ENCODE assay signal across 3 worm cellular contexts in genomic region chrV:459464-459863, ce11.
A peak's percentile ranks its signal among the peaks of the same experiment; 100 is the strongest.
TF ChIP-seq lines count a peak whose summit lies in the region.

nhr-203 (plus strand) TSS chrV:459795.

TF ChIP-seq in whole organism, L1 larva, 84 proteins besides CTCF, POLR2A, EP300 and RAD21 (continued from another document):
- TF ChIP-seq sptf-1 (tag; optimal IDR thresholded peaks at IDR 0.05; lab: Kevin White, UChicago), result no peak
- no peak for TF ChIP-seq ceh-82 (tag; optimal IDR thresholded peaks at IDR 0.05; lab: Kevin White, UChicago)
- TF ChIP-seq aly-2 (tag; optimal IDR thresholded peaks at IDR 0.05; lab: Kevin White, UChicago), result no peak
- TF ChIP-seq tlp-1 (tag; optimal IDR thresholded peaks at IDR 0.05; lab: Kevin White, UChicago), result no peak
- TF ChIP-seq lin-13 (GFP tag; optimal IDR thresholded peaks at IDR 0.05; lab: Kevin White, UChicago), result no peak
- TF ChIP-seq fkh-4 (tag; optimal IDR thresholded peaks at IDR 0.05; lab: Kevin White, UChicago; ENCODE audit: borderline replicate concordance), result no peak
- no peak for TF ChIP-seq nhr-84 (tag; optimal IDR thresholded peaks at IDR 0.05; lab: Kevin White, UChicago)
- TF ChIP-seq grh-1 (GFP tag; IDR thresholded peaks at IDR 0.05; lab: Robert Waterston, UW), result no peak
- TF ChIP-seq efl-3 (GFP tag; optimal IDR thresholded peaks at IDR 0.05; lab: Kevin White, UChicago), result no peak
- no peak for TF ChIP-seq lsy-2 (tag; optimal IDR thresholded peaks at IDR 0.05; lab: Kevin White, UChicago)
- TF ChIP-seq nhr-90 (tag; optimal IDR thresholded peaks at IDR 0.05; lab: Kevin White, UChicago; ENCODE audit: poor library complexity), result peak; percentile 4
- no peak for TF ChIP-seq hlh-4 (tag; optimal IDR thresholded peaks at IDR 0.05; lab: Kevin White, UChicago)
- no peak for TF ChIP-seq efl-1 (optimal IDR thresholded peaks at IDR 0.05; lab: Kevin White, UChicago)
- TF ChIP-seq efl-1 (GFP tag; optimal IDR thresholded peaks at IDR 0.05 in 1 of 2; lab: Kevin White, UChicago), result no peak
- TF ChIP-seq zag-1 (tag; optimal IDR thresholded peaks at IDR 0.05; lab: Kevin White, UChicago), result no peak
- peak; percentile 43 for TF ChIP-seq nhr-71 (tag; optimal IDR thresholded peaks at IDR 0.05; lab: Kevin White, UChicago)
- TF ChIP-seq Y116A8C.19 (tag; optimal IDR thresholded peaks at IDR 0.05; lab: Kevin White, UChicago; ENCODE audit: borderline replicate concordance), result no peak
- no peak for TF ChIP-seq nhr-19 (GFP tag; conservative IDR thresholded peaks at IDR 0.05; lab: Robert Waterston, UW)
- TF ChIP-seq elt-2 (tag; optimal IDR thresholded peaks at IDR 0.05; lab: Kevin White, UChicago), result peak; percentile 83
- TF ChIP-seq elt-3 (tag; optimal IDR thresholded peaks at IDR 0.05; lab: Kevin White, UChicago), result no peak
- TF ChIP-seq dpl-1 (GFP tag; optimal IDR thresholded peaks at IDR 0.05; lab: Kevin White, UChicago), result no peak
TF ChIP-seq in whole organism, L1 larva: peak in this region for 5.

TF ChIP-seq in whole organism, L2 larva, 48 proteins besides CTCF, POLR2A, EP300 and RAD21 (continued from another document):
- TF ChIP-seq skn-1 (tag; optimal IDR thresholded peaks at IDR 0.05; lab: Kevin White, UChicago) (peak; percentile 52), R02D3.7 (tag; optimal IDR thresholded peaks at IDR 0.05; lab: Kevin White, UChicago) (no peak), fos-1 (tag; optimal IDR thresholded peaks at IDR 0.05; lab: Kevin White, UChicago) (peak; percentile 75), nhr-23 (tag; optimal IDR thresholded peaks at IDR 0.05; lab: Kevin White, UChicago) (no peak), ceh-82 (tag; optimal IDR thresholded peaks at IDR 0.05; lab: Kevin White, UChicago) (no peak)

TF ChIP-seq in whole organism, L4 larva, 104 proteins besides CTCF, POLR2A, EP300 and RAD21 (continued from another document):
- TF ChIP-seq hlh-30 (tag; optimal IDR thresholded peaks at IDR 0.05; lab: Kevin White, UChicago; ENCODE audit: insufficient read depth) (peak; percentile 60), dve-1 (tag; optimal IDR thresholded peaks at IDR 0.05; lab: Kevin White, UChicago; ENCODE audit: insufficient read depth) (peak; percentile 80), unc-62 (GFP tag; optimal IDR thresholded peaks at IDR 0.05 in 1 of 2; lab: Kevin White, UChicago) (no peak), unc-62 (tag; optimal IDR thresholded peaks at IDR 0.05; lab: Kevin White, UChicago) (no peak), tra-1 (GFP tag; IDR thresholded peaks at IDR 0.05; lab: Robert Waterston, UW) (no peak), lin-13 (GFP tag; optimal IDR thresholded peaks at IDR 0.05; lab: Kevin White, UChicago) (no peak), fkh-10 (GFP tag; optimal IDR thresholded peaks at IDR 0.05; lab: Kevin White, UChicago) (no peak), nhr-28 (tag; optimal IDR thresholded peaks at IDR 0.05; lab: Kevin White, UChicago) (peak; percentile 99), F26F4.8 (GFP tag; conservative IDR thresholded peaks at IDR 0.05; lab: Robert Waterston, UW) (no peak), unc-130 (GFP tag; optimal IDR thresholded peaks at IDR 0.05; lab: Kevin White, UChicago) (no peak), pqm-1 (tag; optimal IDR thresholded peaks at IDR 0.05; lab: Kevin White, UChicago) (peak; percentile 62), ceh-32 (tag; optimal IDR thresholded peaks at IDR 0.05; lab: Kevin White, UChicago; ENCODE audit: poor library complexity) (no peak), nhr-6 (tag; optimal IDR thresholded peaks at IDR 0.05; lab: Kevin White, UChicago) (no peak), nhr-10 (tag; optimal IDR thresholded peaks at IDR 0.05; lab: Kevin White, UChicago) (no peak), spr-1 (tag; optimal IDR thresholded peaks at IDR 0.05; lab: Kevin White, UChicago) (no peak), ama-1 (optimal IDR thresholded peaks at IDR 0.05; lab: Kevin White, UChicago) (no peak), lsy-2 (tag; optimal IDR thresholded peaks at IDR 0.05; lab: Kevin White, UChicago) (peak in 1 of 2 experiments; percentile 6), nhr-42 (GFP tag; IDR thresholded peaks at IDR 0.05; lab: Robert Waterston, UW) (no peak), egl-43 (GFP tag; IDR thresholded peaks at IDR 0.05; lab: Robert Waterston, UW) (no peak), nhr-102 (tag; optimal IDR thresholded peaks at IDR 0.05; lab: Kevin White, UChicago) (peak; percentile 35), dmd-6 (GFP tag; IDR thresholded peaks at IDR 0.05; lab: Robert Waterston, UW) (peak; percentile 89), daf-16 (GFP tag; optimal IDR thresholded peaks at IDR 0.05; lab: Kevin White, UChicago) (no peak), daf-16 (tag; optimal IDR thresholded peaks at IDR 0.05; lab: Kevin White, UChicago) (peak; percentile 81), aha-1 (tag; lab: Kevin White, UChicago) (no peak), lin-15B (tag; optimal IDR thresholded peaks at IDR 0.05; lab: Kevin White, UChicago) (no peak), nhr-77 (tag; optimal IDR thresholded peaks at IDR 0.05; lab: Kevin White, UChicago) (peak; percentile 66), daf-19 (GFP tag; conservative IDR thresholded peaks at IDR 0.05; lab: Robert Waterston, UW) (no peak), mxl-3 (GFP tag; optimal IDR thresholded peaks at IDR 0.05; lab: Kevin White, UChicago) (no peak), dmd-8 (GFP tag; IDR thresholded peaks at IDR 0.05; lab: Robert Waterston, UW) (no peak), lin-1 (GFP tag; IDR thresholded peaks at IDR 0.05; lab: Robert Waterston, UW) (no peak), F44E2.7 (GFP tag; IDR thresholded peaks at IDR 0.05; lab: Robert Waterston, UW) (no peak), php-3 (GFP tag; IDR thresholded peaks at IDR 0.05; lab: Robert Waterston, UW) (peak; percentile 76), ztf-7 (tag; optimal IDR thresholded peaks at IDR 0.05; lab: Kevin White, UChicago) (no peak), ceh-44 (GFP tag; IDR thresholded peaks at IDR 0.05; lab: Robert Waterston, UW) (no peak), saeg-2 (GFP tag; IDR thresholded peaks at IDR 0.05; lab: Robert Waterston, UW) (no peak), tag-97 (GFP tag; IDR thresholded peaks at IDR 0.05; lab: Robert Waterston, UW) (no peak), daf-12 (tag; optimal IDR thresholded peaks at IDR 0.05; lab: Kevin White, UChicago) (no peak), hlh-11 (tag; optimal IDR thresholded peaks at IDR 0.05; lab: Kevin White, UChicago) (peak; percentile 63), spr-3 (GFP tag; optimal IDR thresholded peaks at IDR 0.05; lab: Kevin White, UChicago) (no peak), duxl-1 (tag; optimal IDR thresholded peaks at IDR 0.05; lab: Kevin White, UChicago; ENCODE audit: poor library complexity) (no peak)
